Worm (Caenorhabditis elegans): ENCODE data around the gene F47G9.4.

ce11 chrV:11300539-11300938 lies 21.1 kb downstream of the F47G9.4 start, which contains the start of gene srh-47:
- TF ChIP-seq elt-1 (tag; optimal IDR thresholded peaks at IDR 0.05; ENCODE audit: borderline replicate concordance, insufficient read depth) (no peak), ces-1 (GFP tag; optimal IDR thresholded peaks at IDR 0.05) (no peak), mab-5 (tag; optimal IDR thresholded peaks at IDR 0.05) (no peak), unc-62 (GFP tag; optimal IDR thresholded peaks at IDR 0.05) (no peak), ztf-11 (tag; optimal IDR thresholded peaks at IDR 0.05) (no peak), nhr-28 (tag; optimal IDR thresholded peaks at IDR 0.05) (no peak), elt-3 (tag; optimal IDR thresholded peaks at IDR 0.05) (no peak), lin-32 (GFP tag; optimal IDR thresholded peaks at IDR 0.05) (no peak), nhr-12 (tag; optimal IDR thresholded peaks at IDR 0.05) (no peak), blmp-1 (tag; optimal IDR thresholded peaks at IDR 0.05) (no peak), nhr-76 (tag; optimal IDR thresholded peaks at IDR 0.05) (no peak), snpc-4 (tag; optimal IDR thresholded peaks at IDR 0.05) (no peak), lin-13 (tag; optimal IDR thresholded peaks at IDR 0.05) (no peak)

All from whole organism, mixed stage, embryonic.